Worm (Caenorhabditis elegans) whole organism, L3 larva: ENCODE measurements around the gene col-89.
"Not testable (repeated sequence)": the region's sequence is repeated elsewhere in the genome, so short reads cannot be mapped to it uniquely, and the experiment has no call there.

Experiments
- ZK546.5 ChIP-seq: sonication (generic microtip); optimal IDR thresholded peaks from 2 replicates; lab custom pipeline; 2017; ENCODE audit warnings: missing biosample characterization, missing genetic modification characterization
- ama-1 ChIP-seq: fragments of 150-350 bp; optimal IDR thresholded peaks from 2 replicates; lab custom pipeline; 2018
- ceh-16 ChIP-seq: sonication (generic microtip); optimal IDR thresholded peaks from 2 replicates; lab custom pipeline; 2017; ENCODE audit warnings: missing biosample characterization, missing genetic modification characterization
- ceh-28 ChIP-seq: fragments of 150-350 bp; optimal IDR thresholded peaks from 2 replicates; lab custom pipeline; 2014; ENCODE audit warnings: missing biosample characterization, missing genetic modification reagents, missing genetic modification characterization
- ceh-82 ChIP-seq: fragments of 150-350 bp; optimal IDR thresholded peaks from 2 replicates; lab custom pipeline; 2014; ENCODE audit warnings: missing biosample characterization, missing genetic modification characterization
- ceh-9 ChIP-seq: sonication (generic microtip); optimal IDR thresholded peaks from 2 replicates; lab custom pipeline; 2018; ENCODE audit warnings: missing biosample characterization, missing genetic modification characterization
- daf-12 ChIP-seq: fragments of 150-350 bp; optimal IDR thresholded peaks from 2 replicates; lab custom pipeline; 2014; ENCODE audit warnings: missing biosample characterization, missing genetic modification reagents, missing genetic modification characterization
- egl-27 ChIP-seq: sonication (generic microtip); optimal IDR thresholded peaks from 4 replicates; lab custom pipeline; 2017; ENCODE audit warnings: missing biosample characterization, missing genetic modification reagents, missing genetic modification characterization
- elt-1 ChIP-seq: fragments of 150-350 bp; optimal IDR thresholded peaks from 2 replicates; lab custom pipeline; 2014; ENCODE audit warnings: missing biosample characterization, missing genetic modification characterization
- elt-2 ChIP-seq: sonication (generic microtip); optimal IDR thresholded peaks from 2 replicates; lab custom pipeline; 2016; ENCODE audit warnings: missing genetic modification reagents, mild to moderate bottlenecking, missing genetic modification characterization, missing compliant biosample characterization
- elt-3 ChIP-seq, 3 experiments: fragments of 150-350 bp in 1 of 3; sonication (generic microtip) in 2 of 3; optimal IDR thresholded peaks; 2 replicates in 2 of 3; 4 replicates in 1 of 3; lab custom pipeline; 2014 to 2017; ENCODE audit warnings: missing biosample characterization in 3 of 3, missing genetic modification characterization in 3 of 3
- eor-1 ChIP-seq, 2 experiments: fragments of 150-350 bp; optimal IDR thresholded peaks; 2 replicates each; lab custom pipeline; 2014 to 2018; ENCODE audit warnings: missing biosample characterization in 2 of 2, missing genetic modification characterization in 2 of 2
- fkh-10 ChIP-seq: sonication (generic microtip); optimal IDR thresholded peaks from 2 replicates; lab custom pipeline; 2017; ENCODE audit warnings: missing biosample characterization, missing genetic modification reagents, missing genetic modification characterization
- hmg-11 ChIP-seq: sonication (generic microtip); optimal IDR thresholded peaks from 2 replicates; lab custom pipeline; 2016; ENCODE audit warnings: missing genetic modification characterization, missing compliant biosample characterization
- jun-1 ChIP-seq: fragments of 150-350 bp; optimal IDR thresholded peaks from 2 replicates; lab custom pipeline; 2014; ENCODE audit warnings: missing biosample characterization, missing genetic modification reagents, missing genetic modification characterization
- lin-15B ChIP-seq: fragments of 150-350 bp; optimal IDR thresholded peaks from 2 replicates; lab custom pipeline; 2014; ENCODE audit warnings: missing biosample characterization, missing genetic modification characterization
- lin-39 ChIP-seq: fragments of 150-350 bp; optimal IDR thresholded peaks from 2 replicates; lab custom pipeline; 2018; ENCODE audit warnings: missing biosample characterization, missing genetic modification reagents, missing genetic modification characterization
- lsy-12 ChIP-seq: sonication (generic microtip); optimal IDR thresholded peaks from 2 replicates; lab custom pipeline; 2016; ENCODE audit warnings: mild to moderate bottlenecking, missing genetic modification characterization, missing compliant biosample characterization
- mdl-1 ChIP-seq: fragments of 150-350 bp; optimal IDR thresholded peaks from 2 replicates; lab custom pipeline; 2014; ENCODE audit warnings: missing biosample characterization, missing genetic modification characterization
- mml-1 ChIP-seq: fragments of 150-350 bp; sonication (generic microtip); optimal IDR thresholded peaks from 3 replicates; lab custom pipeline; 2014; ENCODE audit warnings: missing biosample characterization, missing genetic modification characterization
- nfya-1 ChIP-seq: sonication (generic microtip); optimal IDR thresholded peaks from 2 replicates; lab custom pipeline; 2017; ENCODE audit warnings: missing genetic modification characterization, mild to moderate bottlenecking, missing compliant biosample characterization, antibody characterized with exemption, moderate library complexity; ENCODE audit not compliant: insufficient read depth
- nhr-11 ChIP-seq: fragments of 150-350 bp; optimal IDR thresholded peaks from 2 replicates; lab custom pipeline; 2014; ENCODE audit warnings: missing biosample characterization, missing genetic modification characterization
- nhr-12 ChIP-seq: fragments of 150-350 bp; optimal IDR thresholded peaks from 2 replicates; lab custom pipeline; 2014; ENCODE audit warnings: missing biosample characterization, missing genetic modification characterization
- nhr-23 ChIP-seq: fragments of 150-350 bp; optimal IDR thresholded peaks from 2 replicates; lab custom pipeline; 2014; ENCODE audit warnings: missing biosample characterization, missing genetic modification reagents, missing genetic modification characterization
- nhr-237 ChIP-seq: fragments of 150-350 bp; optimal IDR thresholded peaks from 2 replicates; lab custom pipeline; 2014; ENCODE audit warnings: missing biosample characterization, missing genetic modification characterization
- nhr-28 ChIP-seq: fragments of 150-350 bp; optimal IDR thresholded peaks from 2 replicates; lab custom pipeline; 2014; ENCODE audit warnings: missing biosample characterization, missing genetic modification characterization
- nhr-43 ChIP-seq: sonication (generic microtip); optimal IDR thresholded peaks from 2 replicates; lab custom pipeline; 2016; ENCODE audit warnings: mild to moderate bottlenecking, missing genetic modification characterization, missing compliant biosample characterization; ENCODE audit not compliant: poor library complexity, severe bottlenecking
- nhr-77 ChIP-seq: fragments of 150-350 bp; optimal IDR thresholded peaks from 2 replicates; lab custom pipeline; 2014; ENCODE audit warnings: missing biosample characterization, missing genetic modification characterization
- pha-4 ChIP-seq: fragments of 150-350 bp; optimal IDR thresholded peaks from 2 replicates; lab custom pipeline; 2014; ENCODE audit warnings: missing biosample characterization, missing genetic modification reagents, missing genetic modification characterization
- pqm-1 ChIP-seq: fragments of 150-350 bp; optimal IDR thresholded peaks from 2 replicates; lab custom pipeline; 2017; ENCODE audit warnings: missing biosample characterization, missing genetic modification characterization, inconsistent platforms
- sea-2 ChIP-seq: fragments of 150-350 bp; sonication (generic microtip); optimal IDR thresholded peaks from 4 replicates; lab custom pipeline; 2014; ENCODE audit warnings: missing biosample characterization, missing genetic modification reagents, missing genetic modification characterization
- snpc-4 ChIP-seq: fragments of 150-350 bp; optimal IDR thresholded peaks from 2 replicates; lab custom pipeline; 2014; ENCODE audit warnings: missing biosample characterization, missing genetic modification characterization
- tbx-2 ChIP-seq: sonication (generic microtip); optimal IDR thresholded peaks from 2 replicates; lab custom pipeline; 2016; ENCODE audit warnings: mild to moderate bottlenecking, missing genetic modification characterization, missing compliant biosample characterization
- unc-39 ChIP-seq: sonication (generic microtip); optimal IDR thresholded peaks from 4 replicates; lab custom pipeline; 2017; ENCODE audit warnings: missing biosample characterization, missing genetic modification characterization
- unc-62 ChIP-seq: fragments of 150-350 bp; sonication (generic microtip); optimal IDR thresholded peaks from 4 replicates; lab custom pipeline; 2014; ENCODE audit warnings: missing biosample characterization, missing genetic modification reagents, missing genetic modification characterization
- zag-1 ChIP-seq: fragments of 150-350 bp; optimal IDR thresholded peaks from 2 replicates; lab custom pipeline; 2014; ENCODE audit warnings: missing biosample characterization, missing genetic modification characterization
- ztf-11 ChIP-seq: fragments of 150-350 bp; optimal IDR thresholded peaks from 2 replicates; lab custom pipeline; 2014; ENCODE audit warnings: missing biosample characterization, missing genetic modification characterization
- ztf-4 ChIP-seq: fragments of 150-350 bp; optimal IDR thresholded peaks from 2 replicates; lab custom pipeline; 2014; ENCODE audit warnings: missing biosample characterization, missing genetic modification characterization

Gene col-89

DNA sequence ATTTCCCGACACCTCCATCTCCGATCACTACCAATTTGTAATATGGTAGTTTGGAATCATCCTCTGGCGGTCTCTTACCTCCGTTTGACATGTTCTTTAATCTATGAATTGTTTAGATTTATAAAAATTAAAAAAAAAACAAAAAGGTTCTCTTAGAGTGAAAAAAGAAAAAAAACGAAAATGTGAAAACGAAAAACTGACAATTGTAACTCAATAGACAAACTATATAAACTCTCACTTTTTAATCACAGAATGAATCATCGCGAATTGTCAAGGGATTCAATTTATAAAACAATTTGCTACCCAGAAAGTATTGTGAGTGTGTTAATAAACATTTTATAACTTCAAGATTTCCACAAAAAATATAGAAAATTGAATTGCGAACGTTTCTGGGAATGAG lies 8.0 kb upstream of the col-89 start, which contains the start of gene ras-2:
ras-2 (minus strand) TSS at position 101 of the 400 bp plus-strand sequence.
- no peak for TF ChIP-seq unc-39 (tag; lab: Kevin White, UChicago)
- TF ChIP-seq nhr-12, result no peak
- no peak for TF ChIP-seq jun-1
- no peak for TF ChIP-seq nhr-237 (tag; lab: Kevin White, UChicago)
- no peak for TF ChIP-seq sea-2 (GFP tag; lab: Kevin White, UChicago)
- no peak for TF ChIP-seq mdl-1 (tag; lab: Kevin White, UChicago)
- no peak for TF ChIP-seq nhr-28 (tag; lab: Kevin White, UChicago)
- no peak for TF ChIP-seq ztf-4
- no peak for TF ChIP-seq elt-1 (tag; lab: Kevin White, UChicago)
- TF ChIP-seq lsy-12 (tag; lab: Kevin White, UChicago), result no peak
- no peak for TF ChIP-seq ceh-82 (tag; lab: Kevin White, UChicago)
- TF ChIP-seq, all 47 proteins: peak for 0

DNA sequence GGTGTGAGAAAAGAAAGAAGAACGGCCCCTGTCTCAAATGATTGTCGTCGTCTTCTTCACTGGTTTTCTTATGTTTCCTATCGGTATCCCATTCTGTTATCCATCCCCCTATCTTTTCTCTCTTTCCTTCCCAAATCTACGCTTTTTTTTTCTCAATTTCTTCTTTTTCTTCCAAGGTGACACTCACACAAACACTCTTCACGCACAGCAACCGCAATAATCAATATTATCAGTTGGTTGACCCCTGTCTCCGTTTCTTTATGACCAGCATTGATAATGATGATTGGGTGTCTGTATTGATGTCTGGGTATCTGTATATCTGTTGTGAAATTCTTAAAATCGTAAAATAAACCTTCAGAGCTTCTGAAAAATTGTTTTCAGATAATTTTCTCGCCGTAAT lies 7.1 kb upstream of the col-89 start:
- TF ChIP-seq lin-39 (tag; lab: Kevin White, UChicago) (peak; percentile 8), ceh-82 (tag; lab: Kevin White, UChicago) (no peak), nhr-23 (tag; lab: Kevin White, UChicago) (peak; percentile 63), ceh-28 (peak; percentile 45), elt-2 (tag; lab: Kevin White, UChicago) (peak; percentile 31), nfya-1 (peak; percentile 48)

DNA sequence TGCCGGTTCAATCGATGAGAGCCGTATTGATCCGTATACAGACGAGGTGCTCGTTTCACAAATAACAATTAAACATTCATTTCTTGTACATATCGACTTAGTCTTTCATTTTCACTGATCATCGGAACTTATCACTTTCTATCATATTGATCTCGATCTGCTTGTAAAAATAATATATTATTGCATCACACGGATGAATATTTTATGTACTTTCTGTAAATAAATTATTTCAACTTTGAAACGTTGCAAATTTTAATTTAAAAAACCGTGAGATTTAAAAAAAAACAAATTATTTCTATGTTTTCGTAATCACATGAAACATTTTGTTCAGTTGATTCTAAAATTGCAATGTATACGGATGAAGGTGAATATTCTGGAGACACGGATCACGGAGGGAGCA lies 5.3 kb upstream of the col-89 start, which contains the start of gene twk-6:
twk-6 (plus strand) TSS at position 301 of the 400 bp plus-strand sequence.
- not testable (repeated sequence) for TF ChIP-seq eor-1 (tag; optimal IDR thresholded peaks at IDR 0.05; lab: Kevin White, UChicago); nhr-23 (tag; lab: Kevin White, UChicago); nfya-1

DNA sequence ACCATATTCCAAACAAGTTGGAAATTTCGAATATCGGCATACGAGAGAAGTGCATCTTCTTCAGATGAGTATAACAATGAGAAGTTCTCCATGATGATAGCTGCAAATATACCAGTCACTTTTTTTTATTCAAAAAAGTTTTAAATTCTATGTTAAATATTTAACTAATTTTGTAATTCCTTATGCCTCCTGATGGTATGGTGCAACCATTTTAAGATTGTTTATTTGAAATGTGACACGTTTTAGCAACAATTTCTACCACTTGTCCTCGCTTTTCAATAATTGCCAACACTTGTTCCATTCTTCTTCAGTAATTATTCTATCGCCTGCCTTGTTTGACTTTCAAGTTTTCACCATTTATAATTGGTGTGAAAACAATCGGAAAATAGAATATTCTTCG lies 2.0 kb upstream of the col-89 start, which contains the start of gene F17C8.6:
F17C8.6 (minus strand) TSS at position 101 of the 400 bp plus-strand sequence.
- TF ChIP-seq mml-1 (tag; lab: Kevin White, UChicago) (no peak), nhr-77 (tag; lab: Kevin White, UChicago) (no peak), pqm-1 (no peak), ceh-82 (tag; lab: Kevin White, UChicago) (no peak), nhr-23 (tag; lab: Kevin White, UChicago) (no peak), nhr-43 (tag; lab: Kevin White, UChicago) (no peak), ceh-28 (no peak), ceh-9 (tag; lab: Kevin White, UChicago) (no peak), elt-3 (tag; optimal IDR thresholded peaks at IDR 0.05; lab: Kevin White, UChicago) (no peak), fkh-10 (GFP tag; lab: Kevin White, UChicago) (no peak)
- TF ChIP-seq, all 47 proteins: peak for 0

DNA sequence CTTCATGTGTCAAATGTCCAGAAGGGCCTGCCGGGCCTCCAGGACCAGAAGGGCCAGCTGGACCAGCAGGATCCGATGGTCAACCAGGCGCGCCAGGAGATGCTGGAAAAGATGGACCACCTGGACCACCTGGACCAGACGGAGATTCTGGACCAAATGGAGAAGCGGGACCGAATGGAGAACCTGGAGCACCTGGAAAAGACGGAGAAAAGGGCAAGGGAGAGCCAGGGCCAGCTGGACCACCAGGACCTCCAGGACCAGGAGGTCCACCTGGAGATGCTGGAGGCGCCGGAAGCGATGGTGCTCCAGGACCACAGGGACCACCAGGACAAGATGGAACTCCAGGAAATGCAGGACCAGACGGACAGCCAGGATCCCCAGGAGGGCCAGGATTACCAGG lies 739 bp downstream of the col-89 start:
- no peak for TF ChIP-seq ceh-16 (tag; lab: Kevin White, UChicago)
- no peak for TF ChIP-seq elt-2 (tag; lab: Kevin White, UChicago)
- TF ChIP-seq lin-15B (tag; lab: Kevin White, UChicago), result no peak
- no peak for TF ChIP-seq elt-3 (tag; optimal IDR thresholded peaks at IDR 0.05; lab: Kevin White, UChicago)
- TF ChIP-seq ztf-11 (tag; lab: Kevin White, UChicago), result no peak
- TF ChIP-seq nhr-237 (tag; lab: Kevin White, UChicago), result no peak
- no peak for TF ChIP-seq elt-1 (tag; lab: Kevin White, UChicago)
- no peak for TF ChIP-seq mdl-1 (tag; lab: Kevin White, UChicago)
- no peak for TF ChIP-seq nhr-28 (tag; lab: Kevin White, UChicago)

DNA sequence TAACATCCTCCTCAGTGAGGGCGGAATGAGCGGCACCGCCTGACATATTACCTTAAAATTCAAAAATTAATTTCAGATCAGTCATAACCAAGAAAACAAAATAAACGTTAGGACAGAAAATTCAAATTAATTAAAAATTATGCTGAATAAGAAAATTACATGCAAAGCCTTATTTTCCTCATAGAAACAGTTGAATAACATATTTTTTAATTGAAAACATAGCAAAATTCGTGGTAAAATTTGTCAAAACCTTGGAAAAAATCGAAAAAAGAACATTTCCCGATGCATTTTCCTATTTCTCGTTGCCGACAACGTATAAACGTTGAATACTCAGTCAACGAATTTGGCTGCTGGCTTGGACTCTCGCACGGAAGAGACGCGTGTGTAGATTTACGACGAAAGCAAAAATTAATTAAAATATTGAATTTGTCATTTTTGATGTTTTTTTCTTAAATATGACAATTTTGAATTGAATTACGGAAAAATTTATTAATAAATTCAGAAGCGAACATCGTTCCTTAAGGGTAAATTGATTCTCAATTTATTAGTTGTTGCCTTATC lies 6.2 kb downstream of the col-89 start, which contains the start of the genes rps-0 and rbg-3:
rps-0 (minus strand) TSS at position 51 of the 561 bp plus-strand sequence.
rbg-3 (plus strand) TSS at position 424 of the 561 bp plus-strand sequence.
- peak; percentile 93 for TF ChIP-seq lin-39 (tag; lab: Kevin White, UChicago)
- peak; percentile 64 for TF ChIP-seq nhr-11
- no peak for TF ChIP-seq ceh-16 (tag; lab: Kevin White, UChicago)
- peak; percentile 63 for TF ChIP-seq elt-2 (tag; lab: Kevin White, UChicago)
- peak; percentile 84 for TF ChIP-seq snpc-4 (tag; lab: Kevin White, UChicago)
- peak; percentile 97 for TF ChIP-seq lin-15B (tag; lab: Kevin White, UChicago)
- peak; percentile 97 for TF ChIP-seq pha-4 (tag; lab: Kevin White, UChicago)
- no peak for TF ChIP-seq eor-1 (tag; optimal IDR thresholded peaks at IDR 0.05; lab: Kevin White, UChicago)
- peak in 1 of 3 experiments; percentile 23 for TF ChIP-seq elt-3 (tag; optimal IDR thresholded peaks at IDR 0.05; lab: Kevin White, UChicago)
- no peak for TF ChIP-seq daf-12 (tag; lab: Kevin White, UChicago)
- peak; percentile 51 for TF ChIP-seq egl-27 (tag; lab: Kevin White, UChicago)
- peak; percentile 13 for TF ChIP-seq zag-1 (tag; lab: Kevin White, UChicago)
- peak; percentile 53 for TF ChIP-seq unc-62 (GFP tag; lab: Kevin White, UChicago)
- TF ChIP-seq jun-1, result peak; percentile 86
- TF ChIP-seq fkh-10 (GFP tag; lab: Kevin White, UChicago), result peak; percentile 38
- no peak for TF ChIP-seq sea-2 (GFP tag; lab: Kevin White, UChicago)
- TF ChIP-seq nhr-23 (tag; lab: Kevin White, UChicago), result peak; percentile 96
- TF ChIP-seq elt-1 (tag; lab: Kevin White, UChicago), result peak; percentile 27
- TF ChIP-seq hmg-11, result peak; percentile 75
- TF ChIP-seq ama-1 (lab: Kevin White, UChicago), result peak; percentile 41
- peak; percentile 96 for TF ChIP-seq nfya-1
- peak; percentile 66 for TF ChIP-seq tbx-2 (tag; lab: Kevin White, UChicago)
- TF ChIP-seq ZK546.5 (tag; lab: Kevin White, UChicago), result peak; percentile 29
- TF ChIP-seq mdl-1 (tag; lab: Kevin White, UChicago), result no peak
- peak; percentile 86 for TF ChIP-seq lsy-12 (tag; lab: Kevin White, UChicago)
- TF ChIP-seq nhr-12, result no peak
- no peak for TF ChIP-seq nhr-28 (tag; lab: Kevin White, UChicago)
